Fruit fly (Drosophila melanogaster): ENCODE measurements around the gene Spindly.

Gene Spindly

dm6 chr2L:3495465-3495864 lies 34.7 kb downstream of the Spindly start:
- no peak for TF ChIP-seq ovo (GFP tag; optimal IDR thresholded peaks at IDR 0.05)
- TF ChIP-seq CG1620 (GFP tag; optimal IDR thresholded peaks at IDR 0.05): no peak

dm6 chr2L:3493475-3493874 lies 36.6 kb downstream of the Spindly start:
- TF ChIP-seq cnc (optimal IDR thresholded peaks at IDR 0.05) (no peak), CG11617 (GFP tag; optimal IDR thresholded peaks at IDR 0.05) (no peak), bab1 (GFP tag; optimal IDR thresholded peaks at IDR 0.05) (no peak), CG33017 (tag; optimal IDR thresholded peaks at IDR 0.05) (no peak), tj (GFP tag; optimal IDR thresholded peaks at IDR 0.05) (no peak), cic (GFP tag; optimal IDR thresholded peaks at IDR 0.05) (no peak), Hr96 (GFP tag; optimal IDR thresholded peaks at IDR 0.05) (no peak), ovo (GFP tag; optimal IDR thresholded peaks at IDR 0.05) (no peak), CG12768 (GFP tag; optimal IDR thresholded peaks at IDR 0.05) (no peak)

dm6 chr2L:3490971-3491370 lies 39.1 kb downstream of the Spindly start, which contains the start of gene CG15414:
CG15414 (minus strand) TSS chr2L:3491071.
- no peak for TF ChIP-seq bab1 (GFP tag; optimal IDR thresholded peaks at IDR 0.05)
- no peak for TF ChIP-seq CG11617 (GFP tag; optimal IDR thresholded peaks at IDR 0.05)
- TF ChIP-seq CG14711 (tag; optimal IDR thresholded peaks at IDR 0.05): no peak
- no peak for TF ChIP-seq cnc (optimal IDR thresholded peaks at IDR 0.05)
- TF ChIP-seq CG1620 (GFP tag; optimal IDR thresholded peaks at IDR 0.05): no peak
- no peak for TF ChIP-seq ovo (GFP tag; optimal IDR thresholded peaks at IDR 0.05)
- TF ChIP-seq tj (GFP tag; optimal IDR thresholded peaks at IDR 0.05): no peak
- TF ChIP-seq toe (GFP tag; optimal IDR thresholded peaks at IDR 0.05): no peak
- TF ChIP-seq CG7101 (tag; optimal IDR thresholded peaks at IDR 0.05): no peak
- TF ChIP-seq kay (GFP tag; ENCODE audit: borderline replicate concordance): no peak
- no peak for TF ChIP-seq CG33017 (tag; optimal IDR thresholded peaks at IDR 0.05)
- no peak for TF ChIP-seq pad (GFP tag; optimal IDR thresholded peaks at IDR 0.05)
- no peak for TF ChIP-seq CG5204 (GFP tag; optimal IDR thresholded peaks at IDR 0.05)
- no peak for TF ChIP-seq cic (GFP tag; optimal IDR thresholded peaks at IDR 0.05)
- no peak for TF ChIP-seq Crg-1 (GFP tag; optimal IDR thresholded peaks at IDR 0.05)
- no peak for TF ChIP-seq Clk (GFP tag; optimal IDR thresholded peaks at IDR 0.05)
- TF ChIP-seq Hr96 (GFP tag; optimal IDR thresholded peaks at IDR 0.05): no peak
- no peak for TF ChIP-seq Mnt (GFP tag; optimal IDR thresholded peaks at IDR 0.05)

- TF ChIP-seq Clk (GFP tag; optimal IDR thresholded peaks at IDR 0.05) (no peak), Hr96 (GFP tag; optimal IDR thresholded peaks at IDR 0.05) (no peak), cnc (optimal IDR thresholded peaks at IDR 0.05) (no peak)
These were observed 44.6 kb downstream of the Spindly start for dm6 chr2L:3485506-3485905.

dm6 chr2L:3484759-3485158 lies 45.4 kb downstream of the Spindly start:
- TF ChIP-seq ovo (GFP tag; optimal IDR thresholded peaks at IDR 0.05): no peak
- no peak for TF ChIP-seq cnc (optimal IDR thresholded peaks at IDR 0.05)
- TF ChIP-seq Clk (GFP tag; optimal IDR thresholded peaks at IDR 0.05): no peak
- TF ChIP-seq CG7045 (GFP tag; optimal IDR thresholded peaks at IDR 0.05): no peak
- TF ChIP-seq CG12768 (GFP tag; optimal IDR thresholded peaks at IDR 0.05): no peak
- TF ChIP-seq cic (GFP tag; optimal IDR thresholded peaks at IDR 0.05): no peak
- no peak for TF ChIP-seq CG33017 (tag; optimal IDR thresholded peaks at IDR 0.05)
- no peak for TF ChIP-seq tj (GFP tag; optimal IDR thresholded peaks at IDR 0.05)
- no peak for TF ChIP-seq CG1620 (GFP tag; optimal IDR thresholded peaks at IDR 0.05)
- TF ChIP-seq kay (GFP tag; ENCODE audit: borderline replicate concordance): no peak
- no peak for TF ChIP-seq pad (GFP tag; optimal IDR thresholded peaks at IDR 0.05)
- no peak for TF ChIP-seq toe (GFP tag; optimal IDR thresholded peaks at IDR 0.05)
- no peak for TF ChIP-seq Hr96 (GFP tag; optimal IDR thresholded peaks at IDR 0.05)
- TF ChIP-seq bab1 (GFP tag; optimal IDR thresholded peaks at IDR 0.05): no peak
- TF ChIP-seq Mnt (GFP tag; optimal IDR thresholded peaks at IDR 0.05): no peak

- TF ChIP-seq pad (GFP tag; optimal IDR thresholded peaks at IDR 0.05): no peak
These were observed 46.4 kb downstream of the Spindly start for dm6 chr2L:3483672-3484071.

- TF ChIP-seq CG7045 (GFP tag; optimal IDR thresholded peaks at IDR 0.05) (peak; percentile 40), CG11617 (GFP tag; optimal IDR thresholded peaks at IDR 0.05) (no peak)
These were observed 47.4 kb downstream of the Spindly start for dm6 chr2L:3482712-3483111.

- TF ChIP-seq Clk (GFP tag; optimal IDR thresholded peaks at IDR 0.05) (no peak), CG7045 (GFP tag; optimal IDR thresholded peaks at IDR 0.05) (no peak), CG7101 (tag; optimal IDR thresholded peaks at IDR 0.05) (no peak)
These were observed 48.1 kb downstream of the Spindly start for dm6 chr2L:3482037-3482436.

dm6 chr2L:3480443-3480839 lies 49.7 kb downstream of the Spindly start:
- TF ChIP-seq CG5204 (GFP tag; optimal IDR thresholded peaks at IDR 0.05) (no peak), CG14711 (tag; optimal IDR thresholded peaks at IDR 0.05) (no peak), kay (GFP tag; ENCODE audit: borderline replicate concordance) (peak; percentile 31), CG12768 (GFP tag; optimal IDR thresholded peaks at IDR 0.05) (peak; percentile 10), tj (GFP tag; optimal IDR thresholded peaks at IDR 0.05) (peak; percentile 38), ovo (GFP tag; optimal IDR thresholded peaks at IDR 0.05) (no peak)
